Fruit fly (Drosophila melanogaster) Kc167 (cell line): ENCODE results near the gene CG7766.

ENCODE experiments used
- h ChIP-seq: fragments of >200 bp; optimal IDR thresholded peaks from 3 replicates; lab custom pipeline; 2018; ENCODE audit warnings: missing external identifiers
- psq ChIP-seq: fragments of >200 bp; optimal IDR thresholded peaks from 2 replicates; lab custom pipeline; 2017; ENCODE audit warnings: missing external identifiers
- ttk ChIP-seq: sonication (Bioruptor generic); optimal IDR thresholded peaks from 2 replicates; lab custom pipeline; 2017; ENCODE audit warnings: missing external identifiers

DNA sequence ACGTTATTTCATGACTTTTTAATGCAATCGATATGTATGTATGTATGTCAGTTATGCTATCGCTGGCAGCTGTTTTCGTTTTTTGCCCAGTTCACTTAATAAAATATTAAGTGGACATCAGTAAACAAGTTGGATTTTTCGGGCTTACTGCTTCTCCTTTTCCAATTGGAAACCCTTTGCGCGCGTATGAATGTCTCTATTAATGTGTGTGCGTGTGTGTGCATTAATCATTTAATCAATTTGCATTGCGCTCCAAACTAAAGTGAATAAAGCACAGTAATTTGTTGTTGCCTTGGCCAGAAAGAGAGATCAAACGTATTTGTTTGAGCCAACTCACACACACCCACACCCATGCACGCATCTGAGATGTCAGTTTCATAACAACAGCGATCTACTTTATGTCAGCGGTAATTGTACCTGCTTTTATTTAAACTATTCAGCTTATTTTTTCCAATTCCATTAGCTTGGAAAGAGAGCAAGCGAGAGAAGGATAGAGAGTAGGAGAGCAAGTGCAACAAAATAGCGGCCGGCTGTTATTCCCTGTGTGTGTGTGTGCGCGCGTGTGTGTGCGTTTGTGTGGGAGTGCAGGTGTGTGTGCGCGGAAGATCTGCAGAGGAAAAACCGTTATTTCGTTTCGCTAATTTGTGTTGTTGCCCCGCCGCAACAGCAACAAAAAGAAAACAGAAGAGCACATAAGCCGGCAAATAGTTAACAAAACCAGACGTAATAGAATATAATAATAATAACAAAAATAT is 6.8 kb upstream of the CG7766 start:
- no peak for TF ChIP-seq ttk
- TF ChIP-seq h (lab: Kevin White, UChicago), result no peak
- no peak for TF ChIP-seq psq (lab: Kevin White, UChicago)
